Fruit fly (Drosophila melanogaster): Measurements from ENCODE around the gene superdeath.

superdeath gene

dm6 chr3R:29116167-29116725, 22.2 kb upstream of the superdeath start, which contains the start of gene Atg14:
Atg14 (plus strand) TSS chr3R:29116391.
- TF ChIP-seq Sin3A (optimal IDR thresholded peaks at IDR 0.05) (no peak), Myc (optimal IDR thresholded peaks at IDR 0.05) (no peak), ttk (optimal IDR thresholded peaks at IDR 0.05) (no peak), insv (optimal IDR thresholded peaks at IDR 0.05) (no peak), psq (optimal IDR thresholded peaks at IDR 0.05) (no peak), h (optimal IDR thresholded peaks at IDR 0.05) (no peak)

DNA sequence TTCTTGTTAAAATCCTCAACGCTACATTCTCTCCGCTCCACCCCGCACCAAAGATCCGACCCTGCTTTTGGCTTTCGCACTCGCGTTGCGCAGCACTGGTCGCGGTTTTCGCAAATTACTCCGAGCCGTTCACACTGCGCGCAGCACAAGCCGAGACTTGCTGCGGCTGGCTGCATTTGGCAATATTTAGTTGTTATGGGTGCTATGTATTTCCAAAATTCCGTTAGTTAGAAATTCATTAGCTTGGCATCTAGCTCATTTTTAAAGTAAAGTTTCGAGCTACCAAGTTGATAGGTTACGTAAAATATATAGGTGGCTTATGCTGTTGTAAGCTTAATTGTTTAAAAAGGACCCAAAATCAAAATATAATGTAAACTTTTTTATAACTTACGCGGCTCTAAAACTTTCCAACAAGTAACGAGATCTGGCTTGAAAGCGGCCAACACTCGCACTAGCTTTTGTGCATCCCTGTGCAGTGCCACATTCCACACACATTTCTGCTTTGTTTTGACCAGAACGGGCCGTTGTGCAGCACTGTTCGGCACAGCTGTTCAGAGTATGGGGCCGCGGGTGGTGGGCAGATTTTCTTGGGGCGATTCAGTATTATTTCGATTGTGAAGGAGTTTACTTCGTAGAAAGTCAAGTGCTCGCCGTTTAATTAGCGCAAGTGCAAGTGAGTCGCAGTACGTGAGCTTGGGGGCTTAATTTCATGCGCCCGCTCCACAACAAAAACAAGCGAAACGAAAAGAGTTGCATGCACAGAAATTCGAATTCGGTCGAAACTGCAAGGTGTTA, 15.4 kb upstream of the superdeath start, which contains the start of the genes yem and Ctl2:
TSS of gene yem (minus strand) at position 63 of the 795 bp plus-strand sequence.
TSS of gene Ctl2 (plus strand) at position 554 of the 795 bp plus-strand sequence.
- peak; percentile 70 for TF ChIP-seq Sin3A (optimal IDR thresholded peaks at IDR 0.05)
- no peak for TF ChIP-seq ttk (optimal IDR thresholded peaks at IDR 0.05)

dm6 chr3R:29124128-29124527, 14.3 kb upstream of the superdeath start:
- TF ChIP-seq ttk (optimal IDR thresholded peaks at IDR 0.05), result no peak
- no peak for TF ChIP-seq Sin3A (optimal IDR thresholded peaks at IDR 0.05)
- TF ChIP-seq Myc (optimal IDR thresholded peaks at IDR 0.05), result no peak
- no peak for TF ChIP-seq psq (optimal IDR thresholded peaks at IDR 0.05)
- TF ChIP-seq insv (optimal IDR thresholded peaks at IDR 0.05), result no peak
- TF ChIP-seq h (optimal IDR thresholded peaks at IDR 0.05), result no peak

DNA sequence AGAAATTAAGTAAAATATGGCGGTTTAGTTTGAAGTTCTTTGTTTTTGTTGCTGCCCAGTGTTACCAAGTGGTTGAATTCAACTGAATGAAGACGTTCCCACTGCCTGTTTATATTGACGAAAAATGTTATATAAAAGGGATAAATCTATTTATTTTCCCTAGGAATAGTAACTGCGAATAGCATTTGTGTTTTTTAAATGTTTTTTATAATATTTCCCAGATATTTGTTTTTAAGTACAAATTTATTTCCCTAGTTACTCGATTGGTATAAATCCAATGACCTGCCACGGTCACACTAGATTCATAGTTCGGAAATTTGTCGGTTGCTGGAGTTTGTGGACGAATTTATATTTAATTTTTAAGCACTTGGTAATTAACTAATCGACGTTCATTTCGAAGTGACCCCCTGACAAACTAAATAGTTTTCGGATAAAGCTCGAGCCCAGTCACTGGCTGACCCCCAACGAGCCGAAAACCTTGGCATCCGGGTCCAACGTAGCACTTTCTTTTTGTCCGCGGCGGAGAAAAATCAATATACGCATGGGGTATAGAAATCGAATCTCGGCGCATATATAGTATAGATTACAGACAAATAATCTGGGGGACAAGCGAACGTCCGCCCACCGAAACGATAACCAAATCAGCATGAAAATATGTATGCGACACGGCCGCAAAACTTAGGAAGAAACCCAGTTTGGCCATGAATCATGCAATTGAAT, 7.4 kb upstream of the superdeath start, which contains the start of the genes dgt6 and Vha100-1:
TSS of gene dgt6 (minus strand) at position 71 of the 720 bp plus-strand sequence.
TSS of gene Vha100-1 (plus strand) at position 292 of the 720 bp plus-strand sequence.
- no peak for TF ChIP-seq Sin3A (optimal IDR thresholded peaks at IDR 0.05)
- no peak for TF ChIP-seq ttk (optimal IDR thresholded peaks at IDR 0.05)
- no peak for TF ChIP-seq insv (optimal IDR thresholded peaks at IDR 0.05)
- no peak for TF ChIP-seq psq (optimal IDR thresholded peaks at IDR 0.05)
- TF ChIP-seq Myc (optimal IDR thresholded peaks at IDR 0.05), result no peak
- TF ChIP-seq h (optimal IDR thresholded peaks at IDR 0.05), result no peak

DNA sequence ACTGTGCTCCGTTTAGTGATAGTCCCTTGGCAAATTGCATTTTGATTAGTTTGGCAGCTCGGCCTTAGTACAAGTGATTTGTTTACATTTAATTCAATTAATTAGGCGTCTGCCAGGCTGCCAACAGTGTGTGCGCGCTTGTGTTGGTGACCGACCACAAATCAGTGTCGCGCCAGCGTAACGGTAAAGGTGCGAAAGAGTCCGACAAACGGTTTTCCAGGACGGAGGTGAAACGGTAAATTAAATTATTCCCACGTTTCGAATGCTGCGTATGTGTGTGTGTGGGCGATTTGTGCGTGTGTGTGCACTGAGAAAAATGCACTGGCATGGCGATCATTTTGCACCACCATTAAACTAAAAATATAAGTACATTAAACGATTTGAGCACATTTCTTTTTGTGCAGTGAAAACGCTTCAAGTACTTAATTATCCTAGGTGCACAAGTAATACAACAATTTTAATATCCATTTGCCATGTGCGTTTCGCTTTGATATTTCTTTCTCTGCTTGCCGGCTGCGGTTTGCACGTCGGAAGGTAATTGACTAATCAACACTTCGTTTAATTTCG, 582 bp downstream of the superdeath start:
- TF ChIP-seq Myc (optimal IDR thresholded peaks at IDR 0.05), result no peak
- TF ChIP-seq insv (optimal IDR thresholded peaks at IDR 0.05), result no peak
- no peak for TF ChIP-seq h (optimal IDR thresholded peaks at IDR 0.05)
- no peak for TF ChIP-seq Sin3A (optimal IDR thresholded peaks at IDR 0.05)
- no peak for TF ChIP-seq ttk (optimal IDR thresholded peaks at IDR 0.05)
- TF ChIP-seq psq (optimal IDR thresholded peaks at IDR 0.05), result no peak

- TF ChIP-seq ttk (optimal IDR thresholded peaks at IDR 0.05) (no peak), Myc (optimal IDR thresholded peaks at IDR 0.05) (no peak), h (optimal IDR thresholded peaks at IDR 0.05) (no peak), psq (optimal IDR thresholded peaks at IDR 0.05) (no peak), insv (optimal IDR thresholded peaks at IDR 0.05) (no peak), Sin3A (optimal IDR thresholded peaks at IDR 0.05) (no peak)
Measured at dm6 chr3R:29139767-29140755, 1.6 kb downstream of the superdeath start.

dm6 chr3R:29146710-29147109, 8.2 kb downstream of the superdeath start, which contains the start of gene CG14511:
CG14511 (minus strand) TSS chr3R:29146893.
- TF ChIP-seq ttk (optimal IDR thresholded peaks at IDR 0.05), result no peak
- TF ChIP-seq insv (optimal IDR thresholded peaks at IDR 0.05), result no peak
- TF ChIP-seq Sin3A (optimal IDR thresholded peaks at IDR 0.05), result no peak
- no peak for TF ChIP-seq Myc (optimal IDR thresholded peaks at IDR 0.05)
- no peak for TF ChIP-seq psq (optimal IDR thresholded peaks at IDR 0.05)
- TF ChIP-seq h (optimal IDR thresholded peaks at IDR 0.05), result no peak

- TF ChIP-seq h (optimal IDR thresholded peaks at IDR 0.05), result no peak
- TF ChIP-seq ttk (optimal IDR thresholded peaks at IDR 0.05), result no peak
- no peak for TF ChIP-seq Myc (optimal IDR thresholded peaks at IDR 0.05)
- TF ChIP-seq insv (optimal IDR thresholded peaks at IDR 0.05), result peak; percentile 96
Measured at dm6 chr3R:29148072-29148471, 9.6 kb downstream of the superdeath start, which contains the start of the genes CG11882 and Pglym78. CG11882 (minus strand) TSS chr3R:29148172. Pglym78 (plus strand) TSS chr3R:29148248.

- TF ChIP-seq Sin3A (optimal IDR thresholded peaks at IDR 0.05) (no peak), psq (optimal IDR thresholded peaks at IDR 0.05) (no peak), Myc (optimal IDR thresholded peaks at IDR 0.05) (no peak), h (optimal IDR thresholded peaks at IDR 0.05) (no peak), insv (optimal IDR thresholded peaks at IDR 0.05) (no peak), ttk (optimal IDR thresholded peaks at IDR 0.05) (no peak)
Measured at dm6 chr3R:29151621-29152092, 13.2 kb downstream of the superdeath start, which contains the start of gene eIF2D. eIF2D (minus strand) TSS chr3R:29151794.

- TF ChIP-seq psq (optimal IDR thresholded peaks at IDR 0.05), result no peak
- TF ChIP-seq h (optimal IDR thresholded peaks at IDR 0.05), result no peak
- no peak for TF ChIP-seq ttk (optimal IDR thresholded peaks at IDR 0.05)
- no peak for TF ChIP-seq Sin3A (optimal IDR thresholded peaks at IDR 0.05)
- no peak for TF ChIP-seq insv (optimal IDR thresholded peaks at IDR 0.05)
- no peak for TF ChIP-seq Myc (optimal IDR thresholded peaks at IDR 0.05)
Measured at dm6 chr3R:29153197-29153644, 14.8 kb downstream of the superdeath start, which contains the start of the genes Slbp and Rpn2. Slbp (minus strand) TSS chr3R:29153266. Rpn2 (plus strand) TSS chr3R:29153524.

Measured in Kc167 (cell line).